Fruit fly (Drosophila melanogaster): Measurements from ENCODE around the gene Cpr73D.

- TF ChIP-seq h (GFP tag; optimal IDR thresholded peaks at IDR 0.05) (no peak), Hr78 (GFP tag; optimal IDR thresholded peaks at IDR 0.05) (no peak), CG32264 (GFP tag; optimal IDR thresholded peaks at IDR 0.05) (no peak), lola (GFP tag; optimal IDR thresholded peaks at IDR 0.05) (no peak), Myc (optimal IDR thresholded peaks at IDR 0.05) (no peak), br (GFP tag; optimal IDR thresholded peaks at IDR 0.05) (no peak), OdsH (GFP tag; optimal IDR thresholded peaks at IDR 0.05) (no peak), sage (GFP tag; optimal IDR thresholded peaks at IDR 0.05) (no peak), Hnf4 (GFP tag; optimal IDR thresholded peaks at IDR 0.05) (no peak)
Observed at dm6 chr3L:17000289-17000688, 42.8 kb upstream of the Cpr73D start.
